Worm (Caenorhabditis elegans): ENCODE results near the gene lad-2.

ce11 chrIV:2960242-2960641 lies 18.0 kb downstream of the lad-2 start:
- no peak for TF ChIP-seq pqm-1 (tag; optimal IDR thresholded peaks at IDR 0.05)
- no peak for TF ChIP-seq ceh-34 (tag; optimal IDR thresholded peaks at IDR 0.05)
- TF ChIP-seq hlh-30 (tag; optimal IDR thresholded peaks at IDR 0.05; ENCODE audit: insufficient read depth), result no peak
